Worm (Caenorhabditis elegans) whole organism, L4 larva: ENCODE measurements around the gene nspc-16.

Experiments
- F49E8.2 ChIP-seq: sonication (generic microtip); optimal IDR thresholded peaks from 2 replicates; lab custom pipeline; 2016; ENCODE audit warnings: missing compliant biosample characterization, mild to moderate bottlenecking, missing genetic modification characterization, borderline replicate concordance
- aly-2 ChIP-seq: sonication (generic microtip); optimal IDR thresholded peaks from 2 replicates; lab custom pipeline; 2018; ENCODE audit warnings: missing biosample characterization, missing genetic modification characterization
- ama-1 ChIP-seq: fragments of 150-350 bp; optimal IDR thresholded peaks from 2 replicates; lab custom pipeline; 2014; ENCODE audit warnings: inconsistent platforms, mixed read lengths
- ceh-82 ChIP-seq: sonication (generic microtip); optimal IDR thresholded peaks from 2 replicates; lab custom pipeline; 2017; ENCODE audit warnings: missing biosample characterization, missing genetic modification characterization
- daf-8 ChIP-seq: fragments of 200-800 bp; sonication (Bioruptor generic); IDR thresholded peaks from 2 replicates; pipeline ENCODE4 v1.3.6; 2022; ENCODE audit warnings: missing genetic modification characterization, missing compliant biosample characterization
- dmd-6 ChIP-seq: fragments of 200-800 bp; sonication (Bioruptor generic); IDR thresholded peaks from 2 replicates; pipeline ENCODE4 v1.3.6; 2022; ENCODE audit warnings: missing genetic modification reagents, missing genetic modification characterization, missing compliant biosample characterization
- lin-15B ChIP-seq: fragments of 150-350 bp; sonication (generic microtip); optimal IDR thresholded peaks from 3 replicates; lab custom pipeline; 2014; ENCODE audit warnings: missing biosample characterization, missing genetic modification characterization
- lin-38 ChIP-seq: fragments of 200-800 bp; sonication (Bioruptor generic); IDR thresholded peaks from 2 replicates; pipeline ENCODE4 v1.3.6; 2022; ENCODE audit warnings: missing genetic modification reagents, missing genetic modification characterization, missing compliant biosample characterization
- nhr-25 ChIP-seq: sonication (generic microtip); optimal IDR thresholded peaks from 2 replicates; lab custom pipeline; 2017; ENCODE audit warnings: missing genetic modification characterization, mild to moderate bottlenecking, missing compliant biosample characterization, antibody characterized with exemption, moderate library complexity, borderline replicate concordance; ENCODE audit not compliant: insufficient read depth
- pha-4 ChIP-seq, 2 experiments: fragments of 150-350 bp in 1 of 2; fragments of 200-800 bp in 1 of 2; sonication (Bioruptor generic) in 1 of 2; IDR thresholded peaks in 1 of 2; optimal IDR thresholded peaks in 1 of 2; 2 replicates each; pipeline versions ENCODE4 v1.3.6 to Lab custom; 2014 to 2022; ENCODE audit warnings: missing genetic modification characterization in 2 of 2, missing genetic modification reagents in 2 of 2, missing biosample characterization in 1 of 2, missing compliant biosample characterization in 1 of 2
- spr-1 ChIP-seq: sonication (generic microtip); optimal IDR thresholded peaks from 2 replicates; lab custom pipeline; 2016; ENCODE audit warnings: mild to moderate bottlenecking, missing genetic modification characterization, missing compliant biosample characterization
- unc-130 ChIP-seq: sonication (generic microtip); optimal IDR thresholded peaks from 2 replicates; lab custom pipeline; 2016; ENCODE audit warnings: missing genetic modification reagents, missing genetic modification characterization, missing compliant biosample characterization
- ztf-11 ChIP-seq: fragments of 150-350 bp; optimal IDR thresholded peaks from 2 replicates; lab custom pipeline; 2014; ENCODE audit warnings: missing biosample characterization, missing genetic modification characterization

DNA sequence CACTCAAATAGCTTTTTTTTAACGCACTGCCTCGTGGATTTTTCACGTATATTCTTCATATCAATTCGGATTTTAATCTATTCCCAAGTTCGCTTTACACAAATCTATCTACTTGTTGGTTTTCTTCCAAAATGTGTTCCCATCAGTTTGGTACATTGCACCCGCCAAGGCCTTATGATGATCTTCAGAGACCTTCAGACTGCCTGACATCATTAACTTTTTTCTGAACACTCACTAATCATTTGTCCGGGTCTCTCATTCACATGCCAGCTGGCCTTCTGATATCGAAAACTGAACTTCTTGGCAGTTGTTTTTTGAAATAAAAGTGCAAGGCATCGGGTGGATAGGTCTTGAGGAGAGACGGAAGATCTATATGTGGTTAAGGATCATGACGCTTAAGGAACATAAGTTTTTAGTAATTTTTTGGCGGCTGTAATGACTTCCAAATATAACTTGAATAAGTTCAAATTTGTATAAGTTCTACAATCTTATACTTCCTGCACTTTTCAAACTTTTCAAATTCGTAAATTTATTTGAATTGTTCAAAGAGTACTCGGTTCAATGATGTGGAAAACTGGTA is 23.5 kb upstream of the nspc-16 start:
- TF ChIP-seq lin-38 (GFP tag; lab: Robert Waterston, UW) (no peak), ama-1 (no peak), ceh-82 (tag; lab: Kevin White, UChicago) (no peak), nhr-25 (tag; lab: Kevin White, UChicago) (peak; percentile 8), F49E8.2 (tag; lab: Kevin White, UChicago) (no peak), ztf-11 (tag; lab: Kevin White, UChicago) (no peak), aly-2 (tag; lab: Kevin White, UChicago) (no peak), spr-1 (no peak), lin-15B (tag; lab: Kevin White, UChicago) (no peak), unc-130 (GFP tag; lab: Kevin White, UChicago) (no peak), daf-8 (GFP tag; lab: Robert Waterston, UW) (no peak), pha-4 (GFP tag; IDR thresholded peaks at IDR 0.05; lab: Robert Waterston, UW) (no peak), pha-4 (tag; optimal IDR thresholded peaks at IDR 0.05; lab: Kevin White, UChicago) (no peak), dmd-6 (GFP tag; lab: Robert Waterston, UW) (peak; percentile 41)
